Worm (Caenorhabditis elegans) whole organism, L2 larva: Measurements from ENCODE around the gene F53C3.4.

Experiments
- C34F6.9 ChIP-seq: fragments of 150-350 bp; optimal IDR thresholded peaks from 2 replicates; lab custom pipeline; 2014; ENCODE audit warnings: missing biosample characterization, missing genetic modification characterization
- F13H6.1 ChIP-seq: sonication (generic microtip); optimal IDR thresholded peaks from 2 replicates; lab custom pipeline; 2016; ENCODE audit warnings: missing genetic modification characterization, missing compliant biosample characterization
- R02D3.7 ChIP-seq: fragments of 150-350 bp; optimal IDR thresholded peaks from 2 replicates; lab custom pipeline; 2014; ENCODE audit warnings: missing biosample characterization, missing genetic modification characterization
- Y55F3AM.14 ChIP-seq: fragments of 200-800 bp; sonication (Bioruptor generic); optimal IDR thresholded peaks from 2 replicates; lab custom pipeline; 2018; ENCODE audit warnings: mild to moderate bottlenecking, missing genetic modification characterization, missing compliant biosample characterization
- ZK546.5 ChIP-seq: sonication (generic microtip); optimal IDR thresholded peaks from 2 replicates; lab custom pipeline; 2017; ENCODE audit warnings: missing biosample characterization, missing genetic modification characterization
- alr-1 ChIP-seq: fragments of 150-350 bp; optimal IDR thresholded peaks from 2 replicates; lab custom pipeline; 2014; ENCODE audit warnings: missing biosample characterization, missing genetic modification characterization
- ama-1 ChIP-seq: fragments of 150-350 bp; optimal IDR thresholded peaks from 2 replicates; lab custom pipeline; 2018; ENCODE audit warnings: inconsistent platforms
- ceh-82 ChIP-seq: fragments of 150-350 bp; optimal IDR thresholded peaks from 2 replicates; lab custom pipeline; 2014; ENCODE audit warnings: missing biosample characterization, missing genetic modification characterization
- crh-2 ChIP-seq: sonication (generic microtip); optimal IDR thresholded peaks from 2 replicates; lab custom pipeline; 2017; ENCODE audit warnings: missing biosample characterization, missing genetic modification characterization
- egl-27 ChIP-seq: sonication (generic microtip); optimal IDR thresholded peaks from 3 replicates; lab custom pipeline; 2017; ENCODE audit warnings: missing biosample characterization, missing genetic modification reagents, missing genetic modification characterization
- elt-3 ChIP-seq: sonication (generic microtip); optimal IDR thresholded peaks from 2 replicates; lab custom pipeline; 2017; ENCODE audit warnings: missing biosample characterization, missing genetic modification characterization
- fos-1 ChIP-seq: fragments of 150-350 bp; optimal IDR thresholded peaks from 2 replicates; lab custom pipeline; 2014; ENCODE audit warnings: missing biosample characterization, missing genetic modification characterization
- gmeb-1 ChIP-seq: fragments of 150-350 bp; optimal IDR thresholded peaks from 2 replicates; lab custom pipeline; 2014; ENCODE audit warnings: missing biosample characterization, missing genetic modification characterization
- lin-11 ChIP-seq: fragments of 150-350 bp; sonication (generic microtip); optimal IDR thresholded peaks from 2 replicates; lab custom pipeline; 2014; ENCODE audit warnings: missing biosample characterization, missing genetic modification characterization, inconsistent platforms, mixed read lengths
- lin-39 ChIP-seq: fragments of 150-350 bp; optimal IDR thresholded peaks from 2 replicates; lab custom pipeline; 2014; ENCODE audit warnings: missing biosample characterization, missing genetic modification reagents, missing genetic modification characterization
- lsy-2 ChIP-seq, 2 experiments: fragments of 150-350 bp in 1 of 2; sonication (generic microtip) in 1 of 2; optimal IDR thresholded peaks; 2 replicates each; lab custom pipeline; 2014 to 2017; ENCODE audit warnings: missing biosample characterization in 2 of 2, missing genetic modification characterization in 2 of 2
- mdl-1 ChIP-seq, 2 experiments: fragments of 150-350 bp in 1 of 2; sonication (generic microtip) in 1 of 2; optimal IDR thresholded peaks; 2 replicates each; lab custom pipeline; 2017; ENCODE audit warnings: missing biosample characterization in 2 of 2, missing genetic modification characterization in 2 of 2
- nhr-12 ChIP-seq: fragments of 150-350 bp; optimal IDR thresholded peaks from 2 replicates; lab custom pipeline; 2014; ENCODE audit warnings: missing biosample characterization, missing genetic modification characterization
- nhr-129 ChIP-seq: fragments of 150-350 bp; optimal IDR thresholded peaks from 2 replicates; lab custom pipeline; 2014; ENCODE audit warnings: missing biosample characterization, missing genetic modification characterization
- nhr-21 ChIP-seq: fragments of 150-350 bp; optimal IDR thresholded peaks from 2 replicates; lab custom pipeline; 2014; ENCODE audit warnings: missing biosample characterization, missing genetic modification characterization
- nhr-23 ChIP-seq: fragments of 150-350 bp; optimal IDR thresholded peaks from 2 replicates; lab custom pipeline; 2014; ENCODE audit warnings: missing biosample characterization, missing genetic modification reagents, missing genetic modification characterization
- nhr-237 ChIP-seq: fragments of 150-350 bp; optimal IDR thresholded peaks from 2 replicates; lab custom pipeline; 2014; ENCODE audit warnings: missing biosample characterization, missing genetic modification characterization
- nhr-77 ChIP-seq: fragments of 150-350 bp; optimal IDR thresholded peaks from 2 replicates; lab custom pipeline; 2014; ENCODE audit warnings: missing biosample characterization, missing genetic modification characterization
- peb-1 ChIP-seq: fragments of 150-350 bp; optimal IDR thresholded peaks from 2 replicates; lab custom pipeline; 2014; ENCODE audit warnings: missing biosample characterization, missing genetic modification characterization
- sem-4 ChIP-seq: fragments of 150-350 bp; optimal IDR thresholded peaks from 2 replicates; lab custom pipeline; 2014; ENCODE audit warnings: missing biosample characterization, missing genetic modification reagents, missing genetic modification characterization
- skn-1 ChIP-seq: sonication (generic microtip); optimal IDR thresholded peaks from 2 replicates; lab custom pipeline; 2017; ENCODE audit warnings: missing biosample characterization, missing genetic modification characterization
- sma-3 ChIP-seq: sonication (generic microtip); optimal IDR thresholded peaks from 2 replicates; lab custom pipeline; 2016; ENCODE audit warnings: missing genetic modification reagents, missing genetic modification characterization, missing compliant biosample characterization
- sma-9 ChIP-seq, 2 experiments: fragments of 150-350 bp in 1 of 2; sonication (generic microtip) in 1 of 2; optimal IDR thresholded peaks; 2 replicates each; lab custom pipeline; 2014 to 2016; ENCODE audit warnings: missing genetic modification characterization in 2 of 2, mild to moderate bottlenecking in 1 of 2, missing biosample characterization in 1 of 2, missing compliant biosample characterization in 1 of 2, missing genetic modification reagents in 1 of 2, moderate library complexity in 1 of 2
- snpc-4 ChIP-seq: fragments of 150-350 bp; optimal IDR thresholded peaks from 2 replicates; lab custom pipeline; 2014; ENCODE audit warnings: missing biosample characterization, missing genetic modification characterization
- unc-39 ChIP-seq: fragments of 150-350 bp; optimal IDR thresholded peaks from 2 replicates; lab custom pipeline; 2014; ENCODE audit warnings: missing biosample characterization, missing genetic modification characterization
- unc-55 ChIP-seq: fragments of 150-350 bp; sonication (generic microtip); optimal IDR thresholded peaks from 3 replicates; lab custom pipeline; 2014; ENCODE audit warnings: missing biosample characterization, missing genetic modification reagents, missing genetic modification characterization
- unc-62 ChIP-seq: fragments of 150-350 bp; optimal IDR thresholded peaks from 2 replicates; lab custom pipeline; 2014; ENCODE audit warnings: missing biosample characterization, missing genetic modification reagents, missing genetic modification characterization
- zag-1 ChIP-seq: fragments of 150-350 bp; optimal IDR thresholded peaks from 2 replicates; lab custom pipeline; 2014; ENCODE audit warnings: missing biosample characterization, missing genetic modification characterization

F53C3.4 gene

DNA sequence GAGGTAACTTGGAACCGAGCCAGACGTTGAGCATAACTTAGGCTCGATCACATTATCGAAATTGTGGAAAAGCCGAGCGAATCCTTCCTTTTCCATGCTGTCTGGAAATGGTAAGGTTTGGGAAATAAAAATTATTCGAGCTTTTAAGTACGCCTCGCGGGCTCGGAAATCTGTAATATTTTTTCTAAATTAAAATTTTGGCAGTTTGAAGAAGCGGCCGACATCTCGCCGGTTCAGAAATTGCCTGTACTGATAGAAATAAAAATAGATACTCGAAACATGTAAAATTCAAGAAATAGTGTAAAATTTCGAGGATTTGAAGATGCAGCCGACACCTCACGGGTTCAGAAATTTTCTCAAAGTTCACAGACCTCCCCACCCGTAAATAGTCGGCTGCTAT, 9.5 kb downstream of the F53C3.4 start, which contains the start of gene bcmo-2:
TSS of gene bcmo-2 (minus strand) at position 101 of the 400 bp plus-strand sequence.
- TF ChIP-seq ceh-82 (tag; lab: Kevin White, UChicago) (no peak), unc-39 (tag; lab: Kevin White, UChicago) (no peak), nhr-129 (tag; lab: Kevin White, UChicago) (no peak), gmeb-1 (no peak), alr-1 (tag; lab: Kevin White, UChicago) (no peak), lsy-2 (tag; optimal IDR thresholded peaks at IDR 0.05; lab: Kevin White, UChicago) (no peak), skn-1 (tag; lab: Kevin White, UChicago) (no peak), mdl-1 (tag; optimal IDR thresholded peaks at IDR 0.05; lab: Kevin White, UChicago) (no peak), snpc-4 (tag; lab: Kevin White, UChicago) (peak; percentile 29)

DNA sequence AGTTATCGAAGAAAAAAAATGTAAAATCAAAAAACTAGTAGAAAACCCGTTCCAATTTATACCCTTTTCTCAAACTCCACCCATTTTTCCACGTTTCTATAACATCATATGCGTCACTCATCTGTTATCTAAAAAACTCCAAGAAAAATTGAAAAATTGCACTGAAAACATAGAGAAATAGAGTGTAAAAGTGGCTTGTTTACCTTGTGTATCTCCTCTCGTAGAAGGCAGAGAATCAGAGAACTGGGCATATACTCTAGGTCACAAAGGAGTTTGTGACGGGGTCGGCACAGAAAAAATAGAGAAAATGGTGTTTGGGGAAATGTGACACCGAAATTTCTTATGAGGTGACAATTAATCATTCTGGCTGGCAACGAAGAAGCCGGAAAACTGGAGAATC, 10.1 kb downstream of the F53C3.4 start:
- TF ChIP-seq lin-11 (tag; lab: Kevin White, UChicago), result no peak
- TF ChIP-seq F13H6.1 (tag; lab: Kevin White, UChicago), result peak; percentile 28
- TF ChIP-seq peb-1 (tag; lab: Kevin White, UChicago), result no peak
- TF ChIP-seq crh-2 (tag; lab: Kevin White, UChicago), result peak; percentile 43
- TF ChIP-seq fos-1 (tag; lab: Kevin White, UChicago), result peak; percentile 77
- no peak for TF ChIP-seq nhr-21 (tag; lab: Kevin White, UChicago)
- TF ChIP-seq ZK546.5 (tag; lab: Kevin White, UChicago), result no peak
- TF ChIP-seq R02D3.7, result no peak
- TF ChIP-seq nhr-237 (tag; lab: Kevin White, UChicago), result no peak
- no peak for TF ChIP-seq C34F6.9 (tag; lab: Kevin White, UChicago)
- peak; percentile 68 for TF ChIP-seq sma-9 (GFP tag; optimal IDR thresholded peaks at IDR 0.05; lab: Kevin White, UChicago)
- no peak for TF ChIP-seq sma-9 (tag; optimal IDR thresholded peaks at IDR 0.05; lab: Kevin White, UChicago)
- TF ChIP-seq Y55F3AM.14 (GFP tag; lab: Kevin White, UChicago), result no peak
- TF ChIP-seq unc-39 (tag; lab: Kevin White, UChicago), result no peak
- no peak for TF ChIP-seq nhr-23 (tag; lab: Kevin White, UChicago)
- TF ChIP-seq nhr-129 (tag; lab: Kevin White, UChicago), result peak; percentile 12
- no peak for TF ChIP-seq unc-62
- TF ChIP-seq egl-27 (tag; lab: Kevin White, UChicago), result no peak
- TF ChIP-seq unc-55 (GFP tag; lab: Kevin White, UChicago), result no peak
- no peak for TF ChIP-seq zag-1 (tag; lab: Kevin White, UChicago)
- peak; percentile 42 for TF ChIP-seq gmeb-1
- TF ChIP-seq ama-1 (lab: Kevin White, UChicago), result no peak
- TF ChIP-seq lsy-2 (tag; optimal IDR thresholded peaks at IDR 0.05; lab: Kevin White, UChicago), result peak in 1 of 2 experiments; percentile 18

DNA sequence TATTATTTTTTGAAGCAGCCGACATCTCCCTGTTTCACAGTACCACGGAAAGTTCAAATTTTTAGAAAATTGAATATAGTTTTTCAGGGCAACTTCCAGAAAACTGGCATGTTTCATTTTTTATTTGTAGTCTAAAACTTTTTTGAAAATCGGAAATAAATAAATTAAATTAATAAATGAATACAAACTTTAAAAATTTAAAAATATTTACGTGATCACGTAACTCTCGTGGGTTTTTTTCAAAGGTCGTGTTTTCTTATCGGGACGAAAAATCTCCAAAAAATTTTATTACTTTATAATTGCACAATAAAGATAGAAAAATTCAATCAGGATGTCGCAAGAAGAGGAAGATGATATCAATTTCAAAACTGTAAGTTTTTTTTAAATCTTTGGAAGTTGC, 10.5 kb downstream of the F53C3.4 start, which contains the start of gene F53C3.1:
TSS of gene F53C3.1 (plus strand) at position 301 of the 400 bp plus-strand sequence.
- TF ChIP-seq sem-4 (tag; lab: Kevin White, UChicago) (no peak), ZK546.5 (tag; lab: Kevin White, UChicago) (no peak), unc-39 (tag; lab: Kevin White, UChicago) (no peak), R02D3.7 (no peak), nhr-21 (tag; lab: Kevin White, UChicago) (no peak), nhr-23 (tag; lab: Kevin White, UChicago) (no peak), nhr-129 (tag; lab: Kevin White, UChicago) (no peak), nhr-77 (tag; lab: Kevin White, UChicago) (no peak), lin-39 (tag; lab: Kevin White, UChicago) (no peak)

DNA sequence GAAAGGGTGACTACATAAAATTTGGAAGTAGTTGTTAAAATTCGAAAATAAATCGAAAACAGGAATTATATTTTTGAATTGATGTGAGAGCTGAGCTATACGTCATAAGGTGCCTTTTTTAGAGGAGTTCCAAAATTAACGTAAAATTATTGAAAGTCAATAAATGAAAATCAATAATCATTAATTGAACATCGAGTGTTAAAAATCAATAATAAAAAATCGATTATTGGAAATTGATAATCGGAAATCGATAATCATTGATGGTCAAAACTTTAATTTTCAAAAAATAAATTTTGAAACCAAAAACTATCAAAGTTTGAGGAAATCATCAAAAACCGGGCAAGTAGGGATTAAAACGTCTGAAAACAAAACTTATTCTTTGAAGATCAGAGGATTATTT, 12.5 kb downstream of the F53C3.4 start:
- TF ChIP-seq nhr-129 (tag; lab: Kevin White, UChicago) (no peak), ZK546.5 (tag; lab: Kevin White, UChicago) (no peak), snpc-4 (tag; lab: Kevin White, UChicago) (no peak), peb-1 (tag; lab: Kevin White, UChicago) (no peak), nhr-23 (tag; lab: Kevin White, UChicago) (no peak), sma-3 (GFP tag; lab: Kevin White, UChicago) (no peak), ama-1 (lab: Kevin White, UChicago) (no peak), Y55F3AM.14 (GFP tag; lab: Kevin White, UChicago) (no peak), unc-55 (GFP tag; lab: Kevin White, UChicago) (no peak), zag-1 (tag; lab: Kevin White, UChicago) (no peak), elt-3 (tag; lab: Kevin White, UChicago) (no peak), nhr-12 (tag; lab: Kevin White, UChicago) (no peak), F13H6.1 (tag; lab: Kevin White, UChicago) (no peak)
